Worm (Caenorhabditis elegans) whole organism, late embryonic: ENCODE data around the gene acs-18.

Source experiments
- F13H6.1 ChIP-seq: sonication (generic microtip); optimal IDR thresholded peaks from 2 replicates; lab custom pipeline; 2016; ENCODE audit warnings: missing genetic modification characterization, missing compliant biosample characterization
- ama-1 ChIP-seq: fragments of 150-350 bp; optimal IDR thresholded peaks from 2 replicates; lab custom pipeline; 2014
- ceh-19 ChIP-seq: fragments of 200-800 bp; sonication (Bioruptor generic); optimal IDR thresholded peaks from 2 replicates; lab custom pipeline; 2018; ENCODE audit warnings: mild to moderate bottlenecking, missing genetic modification characterization, missing compliant biosample characterization
- ceh-24 ChIP-seq: sonication (generic microtip); optimal IDR thresholded peaks from 2 replicates; lab custom pipeline; 2016; ENCODE audit warnings: mild to moderate bottlenecking, missing genetic modification characterization, missing compliant biosample characterization
- ceh-30 ChIP-seq: fragments of 150-350 bp; optimal IDR thresholded peaks from 2 replicates; lab custom pipeline; 2014; ENCODE audit warnings: missing biosample characterization, missing genetic modification characterization
- ceh-48 ChIP-seq: sonication (generic microtip); optimal IDR thresholded peaks from 2 replicates; lab custom pipeline; 2016; ENCODE audit warnings: missing genetic modification characterization, inconsistent platforms, missing compliant biosample characterization
- ceh-9 ChIP-seq: sonication (generic microtip); optimal IDR thresholded peaks from 2 replicates; lab custom pipeline; 2016; ENCODE audit warnings: mild to moderate bottlenecking, missing genetic modification characterization, inconsistent platforms, missing compliant biosample characterization
- dmd-4 ChIP-seq: sonication (generic microtip); optimal IDR thresholded peaks from 2 replicates; lab custom pipeline; 2016; ENCODE audit warnings: borderline replicate concordance, missing genetic modification characterization, missing compliant biosample characterization
- ets-4 ChIP-seq: sonication (generic microtip); optimal IDR thresholded peaks from 2 replicates; lab custom pipeline; 2016; ENCODE audit warnings: missing genetic modification characterization, missing compliant biosample characterization
- fkh-10 ChIP-seq: fragments of 150-350 bp; optimal IDR thresholded peaks from 2 replicates; lab custom pipeline; 2014; ENCODE audit warnings: missing biosample characterization, missing genetic modification reagents, missing genetic modification characterization
- nhr-11 ChIP-seq: fragments of 150-350 bp; optimal IDR thresholded peaks from 2 replicates; lab custom pipeline; 2014; ENCODE audit warnings: missing biosample characterization, missing genetic modification characterization
- pag-3 ChIP-seq: sonication (generic microtip); optimal IDR thresholded peaks from 2 replicates; lab custom pipeline; 2016; ENCODE audit warnings: missing compliant biosample characterization, missing genetic modification characterization, borderline replicate concordance
- tbx-7 ChIP-seq: sonication (generic microtip); optimal IDR thresholded peaks from 2 replicates; lab custom pipeline; 2016; ENCODE audit warnings: missing genotype, missing genetic modification characterization, missing compliant biosample characterization
- unc-55 ChIP-seq: sonication (generic microtip); optimal IDR thresholded peaks from 2 replicates; lab custom pipeline; 2017; ENCODE audit warnings: missing biosample characterization, missing genetic modification reagents, missing genetic modification characterization

DNA sequence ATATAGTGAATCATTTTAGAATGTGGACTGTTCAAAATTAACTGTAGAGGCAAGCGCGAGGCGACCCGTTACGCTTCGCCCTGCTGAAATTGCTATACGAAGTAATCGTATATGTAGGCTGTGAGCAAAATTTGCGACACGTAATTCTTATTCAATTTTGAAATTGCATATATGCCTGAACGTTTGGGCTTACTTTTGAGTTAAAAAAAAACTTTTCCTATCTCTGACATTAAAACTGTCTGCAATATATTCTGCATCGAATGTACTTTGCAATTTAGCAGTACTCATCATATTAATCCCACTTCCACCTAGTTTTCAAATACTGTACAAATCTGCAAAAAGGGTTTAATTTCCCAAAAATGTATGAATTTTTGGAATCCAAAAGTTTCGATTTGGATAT is 33.5 kb upstream of the acs-18 start:
- TF ChIP-seq ceh-19 (GFP tag; lab: Kevin White, UChicago) (no peak), ceh-24 (tag; lab: Kevin White, UChicago) (no peak), ceh-48 (tag; lab: Kevin White, UChicago) (no peak), ceh-30 (no peak), ama-1 (no peak), pag-3 (tag; lab: Kevin White, UChicago) (no peak), F13H6.1 (tag; lab: Kevin White, UChicago) (no peak), tbx-7 (tag; lab: Kevin White, UChicago) (no peak), ceh-9 (tag; lab: Kevin White, UChicago) (no peak), unc-55 (no peak), ets-4 (tag; lab: Kevin White, UChicago) (no peak), fkh-10 (no peak), dmd-4 (tag; lab: Kevin White, UChicago) (no peak), nhr-11 (tag; lab: Kevin White, UChicago) (no peak)
